Worm (Caenorhabditis elegans) whole organism, mixed stage, embryonic: Measurements from ENCODE around the gene R13A5.7.

Experiments
- M03D4.4 ChIP-seq: sonication (generic microtip); optimal IDR thresholded peaks from 2 replicates; lab custom pipeline; 2017; ENCODE audit warnings: mild to moderate bottlenecking, missing genetic modification characterization, missing compliant biosample characterization
- blmp-1 ChIP-seq: fragments of 150-350 bp; optimal IDR thresholded peaks from 2 replicates; lab custom pipeline; 2014; ENCODE audit warnings: missing biosample characterization, missing genetic modification characterization
- lsy-2 ChIP-seq: fragments of 150-350 bp; optimal IDR thresholded peaks from 2 replicates; lab custom pipeline; 2014; ENCODE audit warnings: missing biosample characterization, missing genetic modification characterization
- nhr-12 ChIP-seq: fragments of 150-350 bp; optimal IDR thresholded peaks from 2 replicates; lab custom pipeline; 2014; ENCODE audit warnings: missing biosample characterization, missing genetic modification characterization
- nhr-2 ChIP-seq: fragments of 150-350 bp; optimal IDR thresholded peaks from 2 replicates; lab custom pipeline; 2014; ENCODE audit warnings: missing biosample characterization, missing genetic modification characterization
- sptf-1 ChIP-seq: sonication (generic microtip); optimal IDR thresholded peaks from 2 replicates; lab custom pipeline; 2017; ENCODE audit warnings: mild to moderate bottlenecking, missing genetic modification characterization, moderate library complexity, missing compliant biosample characterization
- unc-39 ChIP-seq: fragments of 150-350 bp; optimal IDR thresholded peaks from 2 replicates; lab custom pipeline; 2014; ENCODE audit warnings: missing biosample characterization, missing genetic modification characterization

DNA sequence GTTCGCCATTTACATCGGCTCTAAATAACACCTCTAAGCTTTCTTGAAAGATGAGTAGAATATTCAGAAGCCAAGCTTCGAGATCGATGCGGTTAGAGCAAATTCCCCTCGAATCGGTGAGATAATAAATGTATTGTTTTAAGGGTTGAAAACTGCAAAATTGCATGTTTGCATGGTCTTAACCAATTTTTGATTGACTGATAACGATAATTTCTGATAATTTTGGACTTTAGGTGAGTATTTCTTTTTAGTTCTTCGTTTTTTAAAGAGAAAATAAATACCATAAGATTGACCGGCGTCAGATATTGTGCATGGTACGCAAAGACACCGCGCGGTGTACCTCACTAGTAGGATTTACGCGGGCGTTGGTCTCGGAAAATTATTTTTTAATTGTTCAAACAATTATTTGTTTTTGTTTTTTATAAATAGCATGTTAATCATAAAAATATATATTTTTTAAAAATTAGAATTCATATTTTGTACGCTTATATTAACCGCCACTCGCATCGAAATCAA, 14.3 kb upstream of the R13A5.7 start, which contains the start of gene cup-5:
- TF ChIP-seq lsy-2 (tag; lab: Kevin White, UChicago), result peak; percentile 67
- no peak for TF ChIP-seq sptf-1 (tag; lab: Kevin White, UChicago)
- no peak for TF ChIP-seq blmp-1
- TF ChIP-seq unc-39 (tag; lab: Kevin White, UChicago), result no peak
- no peak for TF ChIP-seq nhr-2 (tag; lab: Kevin White, UChicago)
- no peak for TF ChIP-seq nhr-12
- TF ChIP-seq M03D4.4 (tag; lab: Kevin White, UChicago), result no peak
